Fruit fly (Drosophila melanogaster) whole organism, embryonic: Measurements from ENCODE around the gene euc.

ENCODE experiments used
- Ada2b ChIP-seq: fragments of 200-800 bp; sonication (Bioruptor generic); IDR thresholded peaks from 2 replicates; pipeline ENCODE4 v1.3.6; 2022; ENCODE audit warnings: missing biosample characterization, missing genetic modification characterization
- Bteb2 ChIP-seq: fragments of 200-800 bp; sonication (Bioruptor generic); optimal IDR thresholded peaks from 2 replicates; lab custom pipeline; 2016; ENCODE audit warnings: missing biosample characterization, missing genetic modification characterization
- C15 ChIP-seq: fragments of 200-800 bp; sonication (Bioruptor generic); IDR thresholded peaks from 3 replicates; pipeline ENCODE4 v1.3.6; 2022; ENCODE audit warnings: missing biosample characterization, missing genetic modification characterization
- CG1024 ChIP-seq: fragments of 200-800 bp; sonication (Bioruptor generic); IDR thresholded peaks from 2 replicates; pipeline ENCODE4 v1.3.6; 2022; ENCODE audit warnings: missing biosample characterization, missing genetic modification characterization
- CG11723 ChIP-seq: fragments of 200-800 bp; sonication (Bioruptor generic); optimal IDR thresholded peaks from 2 replicates; lab custom pipeline; 2017; ENCODE audit warnings: missing biosample characterization, mild to moderate bottlenecking, missing genetic modification characterization
- CG14710 ChIP-seq: fragments of 200-800 bp; sonication (Bioruptor generic); optimal IDR thresholded peaks from 3 replicates; lab custom pipeline; 2019; ENCODE audit warnings: missing biosample characterization, mild to moderate bottlenecking, missing genetic modification characterization, moderate library complexity
- CG1603 ChIP-seq: fragments of 200-800 bp; sonication (Bioruptor generic); optimal IDR thresholded peaks from 2 replicates; lab custom pipeline; 2019; ENCODE audit warnings: missing biosample characterization, mild to moderate bottlenecking, missing genetic modification characterization, moderate library complexity
- CG16863 ChIP-seq: fragments of 200-800 bp; sonication (Bioruptor generic); optimal IDR thresholded peaks from 3 replicates; lab custom pipeline; 2016; ENCODE audit warnings: missing biosample characterization, missing genetic modification characterization
- CG17612 ChIP-seq: fragments of 200-800 bp; sonication (Bioruptor generic); IDR thresholded peaks from 2 replicates; pipeline ENCODE4 v1.3.6; 2022; ENCODE audit warnings: missing biosample characterization, missing genetic modification characterization
- CG17829 ChIP-seq: fragments of 200-800 bp; optimal IDR thresholded peaks from 2 replicates; lab custom pipeline; 2019; ENCODE audit warnings: missing biosample characterization, mild to moderate bottlenecking, missing genetic modification characterization, moderate library complexity
- CG18764 ChIP-seq: fragments of 200-800 bp; sonication (Bioruptor generic); optimal IDR thresholded peaks from 3 replicates; lab custom pipeline; 2016; ENCODE audit warnings: missing biosample characterization, missing genetic modification characterization
- CG2889 ChIP-seq: fragments of 200-800 bp; sonication (Bioruptor generic); IDR thresholded peaks from 3 replicates; pipeline ENCODE4 v1.3.6; 2022; ENCODE audit warnings: missing biosample characterization, missing genetic modification characterization
- CG34422 ChIP-seq: fragments of 200-800 bp; sonication (Bioruptor generic); IDR thresholded peaks from 3 replicates; pipeline ENCODE4 v1.3.6; 2022; ENCODE audit warnings: missing biosample characterization, missing genetic modification characterization
- CG6175 ChIP-seq: fragments of 200-800 bp; sonication (Bioruptor generic); IDR thresholded peaks from 3 replicates; pipeline ENCODE4 v1.3.6; 2022; ENCODE audit warnings: missing biosample characterization, missing genetic modification characterization
- CG7372 ChIP-seq: fragments of 200-800 bp; sonication (Bioruptor generic); IDR thresholded peaks from 2 replicates; pipeline ENCODE4 v1.3.6; 2022; ENCODE audit warnings: missing biosample characterization, missing genetic modification characterization
- CG8089 ChIP-seq: fragments of 200-800 bp; sonication (Bioruptor generic); optimal IDR thresholded peaks from 3 replicates; lab custom pipeline; 2016; ENCODE audit warnings: missing biosample characterization, missing genetic modification characterization
- CG8281 ChIP-seq: fragments of 200-800 bp; sonication (Bioruptor generic); optimal IDR thresholded peaks from 2 replicates; lab custom pipeline; 2018; ENCODE audit warnings: missing biosample characterization, mild to moderate bottlenecking, missing genetic modification characterization, moderate library complexity
- CG8388 ChIP-seq: fragments of 200-800 bp; sonication (Bioruptor generic); optimal IDR thresholded peaks from 2 replicates; lab custom pipeline; 2019; ENCODE audit warnings: missing biosample characterization, mild to moderate bottlenecking, missing genetic modification characterization, moderate library complexity
- Camta ChIP-seq: fragments of 200-800 bp; sonication (Bioruptor generic); optimal IDR thresholded peaks from 2 replicates; lab custom pipeline; 2016; ENCODE audit warnings: missing biosample characterization, missing genetic modification characterization
- Dll ChIP-seq: fragments of 200-800 bp; sonication (Bioruptor generic); IDR thresholded peaks from 4 replicates; pipeline ENCODE4 v1.3.6; 2022; ENCODE audit warnings: missing biosample characterization, missing genetic modification characterization; ENCODE audit not compliant: partially characterized antibody
- Doc3 ChIP-seq: fragments of 200-800 bp; sonication (Bioruptor generic); IDR thresholded peaks from 3 replicates; pipeline ENCODE4 v1.3.6; 2022; ENCODE audit warnings: missing biosample characterization, missing genetic modification characterization; ENCODE audit not compliant: partially characterized antibody
- E2f1 ChIP-seq: fragments of 200-800 bp; sonication (Bioruptor generic); IDR thresholded peaks from 2 replicates; pipeline ENCODE4 v1.3.6; 2022; ENCODE audit warnings: missing biosample characterization, missing genetic modification characterization
- ERR ChIP-seq: fragments of 200-800 bp; sonication (Bioruptor generic); optimal IDR thresholded peaks from 2 replicates; lab custom pipeline; 2016; ENCODE audit warnings: missing biosample characterization, missing genetic modification characterization
- Ets65A ChIP-seq: fragments of 200-800 bp; sonication (Bioruptor generic); peaks from one replicate; lab custom pipeline; 2016; ENCODE audit warnings: missing biosample characterization, missing genetic modification characterization
- Gug ChIP-seq: fragments of 200-800 bp; sonication (Bioruptor generic); IDR thresholded peaks from 4 replicates; pipeline ENCODE4 v1.3.6; 2022; ENCODE audit warnings: missing biosample characterization, missing genetic modification characterization
- HLH4C ChIP-seq: fragments of 200-800 bp; sonication (Bioruptor generic); IDR thresholded peaks from 3 replicates; pipeline ENCODE4 v1.3.6; 2022; ENCODE audit warnings: missing biosample characterization, missing genetic modification characterization; ENCODE audit not compliant: partially characterized antibody
- Hmx ChIP-seq: fragments of 200-800 bp; sonication (Bioruptor generic); optimal IDR thresholded peaks from 2 replicates; lab custom pipeline; 2016; ENCODE audit warnings: missing biosample characterization, missing genetic modification characterization
- MBD-R2 ChIP-seq: fragments of 200-800 bp; sonication (Bioruptor generic); IDR thresholded peaks from 2 replicates; pipeline ENCODE4 v1.3.6; 2022; ENCODE audit warnings: missing biosample characterization, missing genetic modification characterization
- MTF-1 ChIP-seq: fragments of 200-800 bp; sonication (Bioruptor generic); optimal IDR thresholded peaks from 2 replicates; lab custom pipeline; 2018; ENCODE audit warnings: missing biosample characterization, mild to moderate bottlenecking, missing genetic modification characterization, borderline replicate concordance
- Mrtf ChIP-seq: fragments of 200-800 bp; sonication (Bioruptor generic); IDR thresholded peaks from 3 replicates; pipeline ENCODE4 v1.3.6; 2022; ENCODE audit warnings: missing biosample characterization, missing genetic modification characterization
- Optix ChIP-seq: fragments of 200-800 bp; sonication (Bioruptor generic); IDR thresholded peaks from 3 replicates; pipeline ENCODE4 v1.3.6; 2022; ENCODE audit warnings: missing biosample characterization, missing genetic modification characterization
- Pdp1 ChIP-seq, 2 experiments: fragments of 200-800 bp; sonication (Bioruptor generic); optimal IDR thresholded peaks; 3 replicates each; lab custom pipeline; 2016; ENCODE audit warnings: missing biosample characterization in 2 of 2, missing genetic modification characterization in 2 of 2, mild to moderate bottlenecking in 1 of 2, moderate library complexity in 1 of 2
- Poxn ChIP-seq: fragments of 200-800 bp; sonication (Bioruptor generic); IDR thresholded peaks from 2 replicates; pipeline ENCODE4 v1.3.6; 2022; ENCODE audit warnings: missing biosample characterization, missing genetic modification characterization
- Sox100B ChIP-seq: fragments of 200-800 bp; sonication (Bioruptor generic); optimal IDR thresholded peaks from 3 replicates; lab custom pipeline; 2018; ENCODE audit warnings: missing biosample characterization, mild to moderate bottlenecking, missing genetic modification characterization
- Xrp1 ChIP-seq: fragments of 200-800 bp; sonication (Bioruptor generic); IDR thresholded peaks from 2 replicates; pipeline ENCODE4 v1.3.6; 2022; ENCODE audit warnings: missing biosample characterization, missing genetic modification characterization
- amos ChIP-seq: fragments of 200-800 bp; sonication (Bioruptor generic); IDR thresholded peaks from 2 replicates; pipeline ENCODE4 v1.3.6; 2022; ENCODE audit warnings: missing biosample characterization, missing genetic modification characterization; ENCODE audit not compliant: partially characterized antibody
- bab2 ChIP-seq: fragments of 200-800 bp; sonication (Bioruptor generic); optimal IDR thresholded peaks from 2 replicates; lab custom pipeline; 2016; ENCODE audit warnings: missing biosample characterization, missing genetic modification characterization
- chn ChIP-seq: fragments of 200-800 bp; sonication (Bioruptor generic); optimal IDR thresholded peaks from 2 replicates; lab custom pipeline; 2016; ENCODE audit warnings: missing biosample characterization, missing genetic modification characterization
- da ChIP-seq: fragments of 200-800 bp; sonication (Bioruptor generic); optimal IDR thresholded peaks from 2 replicates; lab custom pipeline; 2016; ENCODE audit warnings: missing biosample characterization, missing genetic modification characterization
- disco-r ChIP-seq: fragments of 200-800 bp; sonication (Bioruptor generic); optimal IDR thresholded peaks from 2 replicates; lab custom pipeline; 2016; ENCODE audit warnings: missing biosample characterization, missing genetic modification characterization
- fu2 ChIP-seq: fragments of 200-800 bp; sonication (Bioruptor generic); optimal IDR thresholded peaks from 2 replicates; lab custom pipeline; 2016; ENCODE audit warnings: missing biosample characterization, missing genetic modification characterization
- gsb ChIP-seq: fragments of 200-800 bp; sonication (Bioruptor generic); IDR thresholded peaks from 2 replicates; pipeline ENCODE4 v1.3.6; 2022; ENCODE audit warnings: missing biosample characterization, missing genetic modification characterization
- gt ChIP-seq: fragments of 200-800 bp; sonication (Bioruptor generic); IDR thresholded peaks from 2 replicates; pipeline ENCODE4 v1.3.6; 2022; ENCODE audit warnings: missing biosample characterization, missing genetic modification characterization
- peb ChIP-seq: fragments of 200-800 bp; sonication (Bioruptor generic); IDR thresholded peaks from 2 replicates; pipeline ENCODE4 v1.3.6; 2022; ENCODE audit warnings: missing biosample characterization, missing genetic modification characterization
- pzg ChIP-seq: fragments of 200-800 bp; sonication (Bioruptor generic); optimal IDR thresholded peaks from 3 replicates; lab custom pipeline; 2018; ENCODE audit warnings: missing biosample characterization, mild to moderate bottlenecking, missing genetic modification characterization, moderate library complexity
- repo ChIP-seq: fragments of 200-800 bp; sonication (Bioruptor generic); optimal IDR thresholded peaks from 2 replicates; lab custom pipeline; 2016; ENCODE audit warnings: missing biosample characterization, missing genetic modification characterization
- sisA ChIP-seq: fragments of 200-800 bp; sonication (Bioruptor generic); IDR thresholded peaks from 2 replicates; pipeline ENCODE4 v1.3.6; 2022; ENCODE audit warnings: missing biosample characterization, missing genetic modification characterization
- slou ChIP-seq: fragments of 200-800 bp; sonication (Bioruptor generic); optimal IDR thresholded peaks from 3 replicates; lab custom pipeline; 2016; ENCODE audit warnings: missing biosample characterization, missing genetic modification characterization
- stc ChIP-seq: fragments of 200-800 bp; sonication (Bioruptor generic); IDR thresholded peaks from 2 replicates; pipeline ENCODE4 v1.3.6; 2022; ENCODE audit warnings: missing biosample characterization, missing genetic modification characterization
- sug ChIP-seq: fragments of 200-800 bp; optimal IDR thresholded peaks from 2 replicates; lab custom pipeline; 2019; ENCODE audit warnings: missing biosample characterization, mild to moderate bottlenecking, missing genetic modification characterization, moderate library complexity
- tgo ChIP-seq: fragments of 200-800 bp; sonication (Bioruptor generic); IDR thresholded peaks from 3 replicates; pipeline ENCODE4 v1.3.6; 2022; ENCODE audit warnings: missing biosample characterization, missing genetic modification characterization

The euc gene

dm6 chr3R:19023862-19024261, 45.3 kb upstream of the euc start, which contains the start of the genes CG6005 and CG14286 (continued):
- TF ChIP-seq amos (GFP tag; lab: Robert Waterston, UW) (peak; percentile 83), CG11723 (GFP tag; lab: Kevin White, UChicago) (no peak), MBD-R2 (GFP tag; lab: Robert Waterston, UW) (peak; percentile 99), Xrp1 (GFP tag; lab: Robert Waterston, UW) (peak; percentile 70), CG17829 (tag; lab: Kevin White, UChicago) (peak; percentile 26), slou (GFP tag; lab: Kevin White, UChicago) (no peak), CG8089 (GFP tag; lab: Kevin White, UChicago) (peak; percentile 52), Gug (GFP tag; lab: Robert Waterston, UW) (peak; percentile 84; the same call in 3 of the 4 replicates), CG2889 (GFP tag; lab: Robert Waterston, UW) (0 out of 3 replicates have a peak, but pooled peaks have one; percentile 25), pzg (peak; percentile 60), CG18764 (GFP tag; lab: Kevin White, UChicago) (peak; percentile 4), Ets65A (GFP tag; lab: Kevin White, UChicago) (peak; percentile 30), CG17612 (GFP tag; lab: Robert Waterston, UW) (peak; percentile 21; the same call in 1 of the 2 replicates), CG8281 (tag; lab: Kevin White, UChicago) (no peak), sug (tag; lab: Kevin White, UChicago) (peak; percentile 59), C15 (no peak), CG7372 (GFP tag; lab: Robert Waterston, UW) (peak; percentile 48; the same call in 1 of the 2 replicates), disco-r (GFP tag; lab: Kevin White, UChicago) (peak; percentile 31), Pdp1 (GFP tag; optimal IDR thresholded peaks at IDR 0.05; lab: Kevin White, UChicago) (peak; percentile 32 to 66), bab2 (GFP tag; lab: Kevin White, UChicago) (peak; percentile 69), stc (GFP tag; lab: Robert Waterston, UW) (0 out of 2 replicates have a peak, but pooled peaks have one; percentile 32), repo (no peak), da (GFP tag; lab: Kevin White, UChicago) (peak; percentile 32), Optix (GFP tag; lab: Robert Waterston, UW) (peak; percentile 63; the same call in 2 of the 3 replicates), CG14710 (tag; lab: Kevin White, UChicago) (peak; percentile 37), CG16863 (peak; percentile 31), ERR (no peak), MTF-1 (no peak), gsb (GFP tag; lab: Robert Waterston, UW) (0 out of 2 replicates have a peak, but pooled peaks have one; percentile 27), Ada2b (GFP tag; lab: Robert Waterston, UW) (0 out of 2 replicates have a peak, but pooled peaks have one; percentile 13), Sox100B (GFP tag; lab: Kevin White, UChicago) (no peak), HLH4C (peak; percentile 75), Doc3 (peak; percentile 57; the same call in 2 of the 3 replicates), sisA (GFP tag; lab: Robert Waterston, UW) (peak; percentile 70), chn (GFP tag; lab: Kevin White, UChicago) (peak; percentile 78), CG34422 (GFP tag; lab: Robert Waterston, UW) (peak; percentile 89), CG8388 (no peak), CG1024 (GFP tag; lab: Robert Waterston, UW) (peak; percentile 28; the same call in 1 of the 2 replicates), Bteb2 (GFP tag; lab: Kevin White, UChicago) (peak; percentile 64), peb (GFP tag; lab: Robert Waterston, UW) (peak; percentile 39; the same call in 1 of the 2 replicates), Camta (GFP tag; lab: Kevin White, UChicago) (peak; percentile 16), CG6175 (GFP tag; lab: Robert Waterston, UW) (peak; percentile 64; the same call in 2 of the 3 replicates), CG1603 (tag; lab: Kevin White, UChicago) (peak; percentile 64), Poxn (GFP tag; lab: Robert Waterston, UW) (no peak), Mrtf (GFP tag; lab: Robert Waterston, UW) (peak; percentile 62; the same call in 1 of the 3 replicates), fu2 (GFP tag; lab: Kevin White, UChicago) (peak; percentile 54), tgo (peak; percentile 73), Hmx (no peak), gt (GFP tag; lab: Robert Waterston, UW) (no peak), Dll (GFP tag; lab: Robert Waterston, UW) (peak; percentile 77), E2f1 (peak; percentile 53)
